Worm (Caenorhabditis elegans) whole organism, mixed stage, embryonic: ENCODE results near the gene C29A12.6.

Experiments used
- bed-3 ChIP-seq: fragments of 200-800 bp; sonication (Bioruptor generic); optimal IDR thresholded peaks from 3 replicates; lab custom pipeline; 2018; ENCODE audit warnings: mild to moderate bottlenecking, missing genetic modification characterization, moderate library complexity, missing compliant biosample characterization
- ces-1 ChIP-seq: fragments of 150-350 bp; optimal IDR thresholded peaks from 2 replicates; lab custom pipeline; 2014; ENCODE audit warnings: missing biosample characterization, missing genetic modification reagents, missing genetic modification characterization
- elt-1 ChIP-seq: sonication (generic microtip); optimal IDR thresholded peaks from 2 replicates; lab custom pipeline; 2017; ENCODE audit warnings: missing genetic modification characterization, mild to moderate bottlenecking, missing compliant biosample characterization, antibody characterized with exemption, moderate library complexity, borderline replicate concordance; ENCODE audit not compliant: insufficient read depth
- elt-3 ChIP-seq: fragments of 150-350 bp; optimal IDR thresholded peaks from 2 replicates; lab custom pipeline; 2014; ENCODE audit warnings: missing biosample characterization, missing genetic modification characterization
- lsy-2 ChIP-seq: fragments of 150-350 bp; optimal IDR thresholded peaks from 2 replicates; lab custom pipeline; 2014; ENCODE audit warnings: missing biosample characterization, missing genetic modification characterization
- mab-5 ChIP-seq: fragments of 150-350 bp; optimal IDR thresholded peaks from 2 replicates; lab custom pipeline; 2014; ENCODE audit warnings: missing biosample characterization, missing genetic modification characterization
- sem-2 ChIP-seq: fragments of 200-800 bp; sonication (Bioruptor generic); optimal IDR thresholded peaks from 2 replicates; lab custom pipeline; 2018; ENCODE audit warnings: mild to moderate bottlenecking, missing genetic modification characterization, missing compliant biosample characterization
- sptf-1 ChIP-seq: sonication (generic microtip); optimal IDR thresholded peaks from 2 replicates; lab custom pipeline; 2017; ENCODE audit warnings: mild to moderate bottlenecking, missing genetic modification characterization, moderate library complexity, missing compliant biosample characterization
- unc-62 ChIP-seq: fragments of 150-350 bp; optimal IDR thresholded peaks from 2 replicates; lab custom pipeline; 2014; ENCODE audit warnings: missing biosample characterization, missing genetic modification reagents, missing genetic modification characterization
- zip-8 ChIP-seq: fragments of 150-350 bp; optimal IDR thresholded peaks from 2 replicates; lab custom pipeline; 2014; ENCODE audit warnings: missing biosample characterization, missing genetic modification characterization

DNA sequence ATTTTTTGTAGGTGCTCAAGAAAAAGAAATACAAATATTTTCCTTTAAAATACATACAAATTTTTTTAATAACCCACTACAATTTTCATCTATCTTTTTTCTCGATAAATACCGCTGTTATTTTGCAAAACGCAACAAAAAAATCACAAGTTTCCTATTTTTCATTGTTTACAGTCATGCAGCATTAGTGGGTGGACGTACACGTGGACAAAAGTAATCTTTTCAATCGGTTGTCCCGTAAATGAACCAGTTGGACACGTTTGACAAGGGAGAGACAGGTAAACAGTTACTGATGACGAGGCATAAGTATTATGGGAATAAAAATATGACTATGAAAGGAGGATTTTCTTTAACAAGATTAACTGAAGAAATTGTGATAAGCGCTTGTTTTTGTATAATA is 26.2 kb downstream of the C29A12.6 start:
- TF ChIP-seq lsy-2 (tag; lab: Kevin White, UChicago) = no peak
- no peak for TF ChIP-seq mab-5 (tag; lab: Kevin White, UChicago)
- no peak for TF ChIP-seq unc-62 (GFP tag; lab: Kevin White, UChicago)
- no peak for TF ChIP-seq elt-3 (tag; lab: Kevin White, UChicago)
- TF ChIP-seq elt-1 (tag; lab: Kevin White, UChicago) = no peak
- no peak for TF ChIP-seq sptf-1 (tag; lab: Kevin White, UChicago)
- no peak for TF ChIP-seq bed-3 (GFP tag; lab: Kevin White, UChicago)
- TF ChIP-seq sem-2 (GFP tag; lab: Kevin White, UChicago) = no peak
- TF ChIP-seq zip-8 (tag; lab: Kevin White, UChicago) = no peak
- TF ChIP-seq ces-1 = no peak
